Worm (Caenorhabditis elegans): ENCODE measurements around the gene C17F4.12.

- no peak for TF ChIP-seq mcd-1 (GFP tag; IDR thresholded peaks at IDR 0.05)
- no peak for TF ChIP-seq mel-28 (tag; optimal IDR thresholded peaks at IDR 0.05; ENCODE audit: borderline replicate concordance)
- TF ChIP-seq unc-130 (GFP tag; optimal IDR thresholded peaks at IDR 0.05), result no peak
Measured at ce11 chrII:3222686-3223085, 21.3 kb downstream of the C17F4.12 start, which contains the start of gene ZC239.13.
